Worm (Caenorhabditis elegans): Measurements from ENCODE around the gene frpr-15.
A peak's percentile ranks its signal among the peaks of the same experiment; 100 is the strongest.

Gene frpr-15

ce11 chrV:12644500-12644899 is 35.4 kb upstream of the frpr-15 start, which contains the start of gene F56H9.8:
F56H9.8 (plus strand) TSS chrV:12644800.
- no peak for TF ChIP-seq ceh-20 (GFP tag; IDR thresholded peaks at IDR 0.05)

DNA sequence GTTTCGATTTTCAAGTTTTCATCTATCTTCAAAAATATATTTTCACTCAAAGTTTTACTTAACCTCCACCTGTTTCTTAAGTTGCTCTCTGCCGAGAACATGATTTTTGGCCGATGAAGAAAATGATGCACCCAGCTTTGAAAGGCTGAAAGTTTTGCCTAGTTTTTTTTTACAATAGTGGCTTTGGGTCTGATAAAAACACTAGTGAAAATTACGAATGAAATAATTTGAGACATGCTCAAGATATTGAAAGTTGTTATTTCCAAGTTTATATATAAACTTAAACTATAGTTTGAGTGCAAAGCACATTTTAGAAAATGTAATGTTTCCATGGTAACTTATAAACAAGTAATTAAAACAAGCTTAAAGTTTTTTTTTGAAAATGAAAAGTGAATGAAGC is 30.7 kb upstream of the frpr-15 start, which contains the start of gene gpa-9:
Gene gpa-9, minus strand, starts transcription at position 101 of the 400 bp plus-strand sequence.
- no peak for TF ChIP-seq unc-39 (tag; optimal IDR thresholded peaks at IDR 0.05)
- TF ChIP-seq snpc-1.2 (GFP tag; IDR thresholded peaks at IDR 0.05) = no peak
- TF ChIP-seq dve-1 (tag; optimal IDR thresholded peaks at IDR 0.05; ENCODE audit: insufficient read depth) = no peak
- TF ChIP-seq dpl-1 (GFP tag; optimal IDR thresholded peaks at IDR 0.05) = no peak
- no peak for TF ChIP-seq duxl-1 (tag; optimal IDR thresholded peaks at IDR 0.05; ENCODE audit: poor library complexity)

DNA sequence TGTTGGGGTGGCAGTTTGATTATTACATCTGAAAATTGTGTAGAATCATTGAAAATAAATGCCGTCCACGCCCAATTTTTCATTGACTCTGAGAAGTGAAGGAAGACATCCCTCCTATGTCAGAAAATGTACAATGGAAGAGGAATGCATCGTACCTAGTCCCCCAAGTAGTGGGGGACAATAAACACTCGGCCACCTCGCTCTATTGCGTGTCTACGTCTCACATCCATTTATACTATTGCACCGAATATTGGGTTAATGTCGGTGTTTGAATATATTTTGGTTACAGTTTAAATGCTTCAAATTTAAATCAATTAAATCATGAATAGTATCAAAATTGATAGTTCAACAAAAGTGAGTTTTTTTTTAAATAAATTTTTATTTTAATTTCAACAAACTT is 30.3 kb upstream of the frpr-15 start, which contains the start of gene lin-25:
Gene lin-25, plus strand, starts transcription at position 290 of the 400 bp plus-strand sequence.
- peak in 1 of 2 experiments; percentile 54 for TF ChIP-seq lsy-2 (tag; optimal IDR thresholded peaks at IDR 0.05)
- TF ChIP-seq ctbp-1 (GFP tag; IDR thresholded peaks at IDR 0.05) = no peak
- no peak for TF ChIP-seq ZK546.5 (tag; optimal IDR thresholded peaks at IDR 0.05)
- TF ChIP-seq nhr-28 (tag; optimal IDR thresholded peaks at IDR 0.05) = peak; percentile 57
- no peak for TF ChIP-seq ceh-82 (tag; optimal IDR thresholded peaks at IDR 0.05)
- TF ChIP-seq lir-3 (tag; optimal IDR thresholded peaks at IDR 0.05) = no peak
- peak; percentile 36 for TF ChIP-seq nhr-6 (tag; optimal IDR thresholded peaks at IDR 0.05)
- TF ChIP-seq sdz-12 (GFP tag; optimal IDR thresholded peaks at IDR 0.05) = no peak
- no peak for TF ChIP-seq nhr-237 (tag; optimal IDR thresholded peaks at IDR 0.05)
- TF ChIP-seq mxl-3 (GFP tag; optimal IDR thresholded peaks at IDR 0.05) = peak; percentile 52
- TF ChIP-seq pqm-1 (tag; optimal IDR thresholded peaks at IDR 0.05) = peak; percentile 27

ce11 chrV:12658142-12658541 is 21.8 kb upstream of the frpr-15 start, which contains the start of gene W05B10.6:
W05B10.6 (minus strand) TSS chrV:12658242.
- TF ChIP-seq D1046.2 (GFP tag; IDR thresholded peaks at IDR 0.05) (no peak), vab-7 (GFP tag; IDR thresholded peaks at IDR 0.05) (no peak), zip-2 (tag; optimal IDR thresholded peaks at IDR 0.05) (no peak), lin-29 (GFP tag; IDR thresholded peaks at IDR 0.05) (no peak), unc-130 (GFP tag; optimal IDR thresholded peaks at IDR 0.05) (no peak), Y48G9A.11 (GFP tag; IDR thresholded peaks at IDR 0.05) (no peak), lir-3 (tag; optimal IDR thresholded peaks at IDR 0.05) (no peak), zip-11 (GFP tag; IDR thresholded peaks at IDR 0.05) (no peak), nhr-10 (tag; optimal IDR thresholded peaks at IDR 0.05) (no peak), nhr-76 (tag; optimal IDR thresholded peaks at IDR 0.05) (no peak), Y105C5A.15 (GFP tag; IDR thresholded peaks at IDR 0.05) (no peak), egl-27 (tag; optimal IDR thresholded peaks at IDR 0.05) (no peak), ces-1 (GFP tag; optimal IDR thresholded peaks at IDR 0.05) (no peak), zag-1 (tag; optimal IDR thresholded peaks at IDR 0.05) (no peak), daf-12 (tag; optimal IDR thresholded peaks at IDR 0.05) (no peak), snpc-4 (tag; optimal IDR thresholded peaks at IDR 0.05) (no peak)

DNA sequence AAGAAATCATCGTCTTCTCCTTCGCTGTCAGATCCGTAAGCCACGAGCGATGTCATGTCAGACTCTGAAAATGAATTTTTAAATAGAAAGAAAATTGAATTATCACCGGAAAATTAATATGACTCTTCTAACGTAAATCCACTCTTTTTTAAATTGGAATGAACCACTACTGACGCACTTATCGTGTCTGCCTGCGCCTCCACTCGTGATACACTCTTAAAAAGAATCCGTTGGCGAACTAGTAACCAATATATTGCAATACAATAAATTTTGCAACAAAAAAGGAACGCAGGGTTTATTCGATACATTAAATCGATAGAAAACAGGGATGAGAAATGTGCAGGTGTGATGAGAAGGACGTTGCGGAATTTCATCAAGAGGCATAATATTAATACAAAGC is 20.5 kb upstream of the frpr-15 start, which contains the start of gene ccch-3:
Gene ccch-3, minus strand, starts transcription at position 262 of the 400 bp plus-strand sequence.
- no peak for TF ChIP-seq ceh-32 (tag; optimal IDR thresholded peaks at IDR 0.05; ENCODE audit: poor library complexity)
- TF ChIP-seq mes-2 (tag; optimal IDR thresholded peaks at IDR 0.05; ENCODE audit: poor library complexity, severe bottlenecking) = peak; percentile 87
- no peak for TF ChIP-seq lin-15B (tag; optimal IDR thresholded peaks at IDR 0.05)
- peak; percentile 65; the same call in 1 of the 2 replicates for TF ChIP-seq pha-4 (GFP tag; IDR thresholded peaks at IDR 0.05)
- no peak for TF ChIP-seq pha-4 (tag; optimal IDR thresholded peaks at IDR 0.05)
- no peak for TF ChIP-seq nhr-41 (GFP tag; IDR thresholded peaks at IDR 0.05)
- TF ChIP-seq arid-1 (GFP tag; conservative IDR thresholded peaks at IDR 0.05) = 0 out of 2 replicates have a peak, but pooled peaks have one; percentile 17
- no peak for TF ChIP-seq lir-3 (tag; optimal IDR thresholded peaks at IDR 0.05)
- peak; percentile 63; the same call in 1 of the 2 replicates for TF ChIP-seq snpc-1.2 (GFP tag; IDR thresholded peaks at IDR 0.05)
- no peak for TF ChIP-seq lim-7 (GFP tag; IDR thresholded peaks at IDR 0.05)
- TF ChIP-seq nhr-42 (GFP tag; IDR thresholded peaks at IDR 0.05) = no peak
- no peak for TF ChIP-seq attf-4 (tag; optimal IDR thresholded peaks at IDR 0.05)
- TF ChIP-seq nhr-25 (tag; optimal IDR thresholded peaks at IDR 0.05; ENCODE audit: borderline replicate concordance, insufficient read depth) = peak; percentile 69
- no peak for TF ChIP-seq zip-2 (tag; optimal IDR thresholded peaks at IDR 0.05)
- no peak for TF ChIP-seq lin-13 (GFP tag; optimal IDR thresholded peaks at IDR 0.05)
- no peak for TF ChIP-seq tag-97 (GFP tag; IDR thresholded peaks at IDR 0.05)
- no peak for TF ChIP-seq vab-7 (GFP tag; IDR thresholded peaks at IDR 0.05)
- TF ChIP-seq mdt-29 (GFP tag; IDR thresholded peaks at IDR 0.05) = no peak
